Fruit fly (Drosophila melanogaster) whole organism, embryonic: ENCODE data around the gene CG5510.

Source experiments
- Aef1 ChIP-seq: fragments of 200-800 bp; sonication (Bioruptor generic); IDR thresholded peaks from 3 replicates; pipeline ENCODE4 v1.3.6; 2022; ENCODE audit warnings: missing biosample characterization, missing genetic modification characterization
- B-H1 ChIP-seq: fragments of 200-800 bp; sonication (Bioruptor generic); IDR thresholded peaks from 3 replicates; pipeline ENCODE4 v1.3.6; 2022; ENCODE audit warnings: missing biosample characterization, missing genetic modification characterization
- CG10565 ChIP-seq: fragments of 200-800 bp; sonication (Bioruptor generic); optimal IDR thresholded peaks from 3 replicates; lab custom pipeline; 2016; ENCODE audit warnings: missing biosample characterization, mild to moderate bottlenecking, missing genetic modification characterization
- CG10979 ChIP-seq: fragments of 200-800 bp; sonication (Bioruptor generic); optimal IDR thresholded peaks from 2 replicates; lab custom pipeline; 2018; ENCODE audit warnings: missing biosample characterization, mild to moderate bottlenecking, missing genetic modification characterization, moderate library complexity
- CG11456 ChIP-seq: fragments of 200-800 bp; sonication (Bioruptor generic); IDR thresholded peaks from 3 replicates; pipeline ENCODE4 v1.3.6; 2022; ENCODE audit warnings: missing biosample characterization, missing genetic modification characterization
- CG13624 ChIP-seq: fragments of 200-800 bp; sonication (Bioruptor generic); optimal IDR thresholded peaks from 2 replicates; lab custom pipeline; 2016; ENCODE audit warnings: missing biosample characterization, missing genetic modification characterization
- CG13894 ChIP-seq: fragments of 200-800 bp; sonication (Bioruptor generic); optimal IDR thresholded peaks from 3 replicates; lab custom pipeline; 2018; ENCODE audit warnings: missing biosample characterization, mild to moderate bottlenecking, missing genetic modification characterization, moderate library complexity
- CG14441 ChIP-seq: fragments of 200-800 bp; sonication (Bioruptor generic); IDR thresholded peaks from 2 replicates; pipeline ENCODE4 v1.3.6; 2022; ENCODE audit warnings: missing biosample characterization, missing genetic modification characterization
- CG15514 ChIP-seq: fragments of 200-800 bp; sonication (Bioruptor generic); optimal IDR thresholded peaks from 3 replicates; lab custom pipeline; 2017; ENCODE audit warnings: missing biosample characterization, missing genetic modification characterization, mild to moderate bottlenecking, moderate library complexity, missing genetic modification reagents
- CG17359 ChIP-seq: fragments of 200-800 bp; sonication (Bioruptor generic); optimal IDR thresholded peaks from 3 replicates; lab custom pipeline; 2018; ENCODE audit warnings: missing biosample characterization, mild to moderate bottlenecking, missing genetic modification characterization, moderate library complexity
- CG17568 ChIP-seq: fragments of 200-800 bp; sonication (Bioruptor generic); optimal IDR thresholded peaks from 2 replicates; lab custom pipeline; 2018; ENCODE audit warnings: missing biosample characterization, mild to moderate bottlenecking, missing genetic modification characterization, moderate library complexity
- CG34422 ChIP-seq: fragments of 200-800 bp; sonication (Bioruptor generic); IDR thresholded peaks from 3 replicates; pipeline ENCODE4 v1.3.6; 2022; ENCODE audit warnings: missing biosample characterization, missing genetic modification characterization
- CG3726 ChIP-seq: fragments of 200-800 bp; sonication (Bioruptor generic); IDR thresholded peaks from 3 replicates; pipeline ENCODE4, ENCODE4 v1.3.6; 2022; ENCODE audit warnings: missing biosample characterization, missing genetic modification characterization
- CG42726 ChIP-seq: fragments of 200-800 bp; sonication (Bioruptor generic); IDR thresholded peaks from 2 replicates; pipeline ENCODE4 v1.3.6; 2022; ENCODE audit warnings: missing biosample characterization, missing genetic modification characterization; ENCODE audit not compliant: partially characterized antibody
- CG4328 ChIP-seq: fragments of 200-800 bp; sonication (Bioruptor generic); optimal IDR thresholded peaks from 3 replicates; lab custom pipeline; 2017; ENCODE audit warnings: missing biosample characterization, missing genetic modification reagents, missing genetic modification characterization
- CG6689 ChIP-seq: fragments of 200-800 bp; sonication (Bioruptor generic); IDR thresholded peaks from 2 replicates; pipeline ENCODE4 v1.3.6; 2022; ENCODE audit warnings: missing biosample characterization, missing genetic modification characterization
- CG6791 ChIP-seq: fragments of 200-800 bp; sonication (Bioruptor generic); IDR thresholded peaks from 3 replicates; pipeline ENCODE4 v1.3.6; 2022; ENCODE audit warnings: missing biosample characterization, missing genetic modification characterization; ENCODE audit not compliant: partially characterized antibody
- CG7556 ChIP-seq: fragments of 200-800 bp; sonication (Bioruptor generic); optimal IDR thresholded peaks from 2 replicates; lab custom pipeline; 2017; ENCODE audit warnings: missing biosample characterization, mild to moderate bottlenecking, missing genetic modification characterization
- CG8478 ChIP-seq: fragments of >200 bp; optimal IDR thresholded peaks from 2 replicates; lab custom pipeline; 2018
- CG9609 ChIP-seq: fragments of 200-800 bp; sonication (Bioruptor generic); optimal IDR thresholded peaks from 3 replicates; lab custom pipeline; 2016; ENCODE audit warnings: missing biosample characterization, missing genetic modification characterization
- Camta ChIP-seq: fragments of 200-800 bp; sonication (Bioruptor generic); optimal IDR thresholded peaks from 2 replicates; lab custom pipeline; 2016; ENCODE audit warnings: missing biosample characterization, missing genetic modification characterization
- CkIIα-i1 ChIP-seq: fragments of 200-800 bp; sonication (Bioruptor generic); IDR thresholded peaks from 2 replicates; pipeline ENCODE4 v1.3.6; 2022; ENCODE audit warnings: missing biosample characterization, missing genetic modification characterization
- Dll ChIP-seq: fragments of 200-800 bp; sonication (Bioruptor generic); IDR thresholded peaks from 4 replicates; pipeline ENCODE4 v1.3.6; 2022; ENCODE audit warnings: missing biosample characterization, missing genetic modification characterization; ENCODE audit not compliant: partially characterized antibody
- Doc2 ChIP-seq: fragments of 200-800 bp; sonication (Bioruptor generic); IDR thresholded peaks from 2 replicates; pipeline ENCODE4 v1.3.6; 2022; ENCODE audit warnings: missing biosample characterization, missing genetic modification characterization
- HLH54F ChIP-seq: fragments of 200-800 bp; sonication (Bioruptor generic); optimal IDR thresholded peaks from 3 replicates; lab custom pipeline; 2016; ENCODE audit warnings: missing biosample characterization, missing genetic modification characterization
- Lpt ChIP-seq: fragments of >200 bp; optimal IDR thresholded peaks from 2 replicates; lab custom pipeline; 2018; ENCODE audit warnings: missing biosample characterization, missing genetic modification characterization
- NC2β ChIP-seq: fragments of 200-800 bp; sonication (Bioruptor generic); optimal IDR thresholded peaks from 2 replicates; lab custom pipeline; 2016; ENCODE audit warnings: missing biosample characterization, missing genetic modification characterization
- NK7.1 ChIP-seq: fragments of 200-800 bp; sonication (Bioruptor generic); optimal IDR thresholded peaks from 3 replicates; lab custom pipeline; 2016; ENCODE audit warnings: missing biosample characterization, missing genetic modification characterization
- Neu2 ChIP-seq: fragments of 200-800 bp; sonication (Bioruptor generic); optimal IDR thresholded peaks from 3 replicates; lab custom pipeline; 2016; ENCODE audit warnings: missing biosample characterization, missing genetic modification characterization, borderline replicate concordance
- Stat92E ChIP-seq, 3 experiments: fragments of >200 bp in 2 of 3; fragments of 200-800 bp in 1 of 3; sonication (Bioruptor generic) in 1 of 3; optimal IDR thresholded peaks; 2 replicates each; lab custom pipeline; 2017 to 2019; ENCODE audit warnings: missing biosample characterization in 3 of 3, missing genetic modification characterization in 3 of 3, mild to moderate bottlenecking in 1 of 3, moderate library complexity in 1 of 3
- Taf1 ChIP-seq: fragments of 200-800 bp; sonication (Bioruptor generic); IDR thresholded peaks from 2 replicates; pipeline ENCODE4 v1.3.6; 2022; ENCODE audit warnings: missing biosample characterization, missing genetic modification characterization
- caup ChIP-seq: fragments of 200-800 bp; sonication (Bioruptor generic); optimal IDR thresholded peaks from 3 replicates; lab custom pipeline; 2017; ENCODE audit warnings: missing biosample characterization, mild to moderate bottlenecking, missing genetic modification characterization, moderate library complexity; ENCODE audit not compliant: severe bottlenecking
- ci ChIP-seq: fragments of 200-800 bp; sonication (Bioruptor generic); IDR thresholded peaks from 3 replicates; pipeline ENCODE4 v1.3.6; 2022; ENCODE audit warnings: missing biosample characterization, missing genetic modification characterization
- emc ChIP-seq: fragments of 200-800 bp; sonication (Bioruptor generic); optimal IDR thresholded peaks from 2 replicates; lab custom pipeline; 2016; ENCODE audit warnings: missing biosample characterization, missing genetic modification characterization
- ftz-f1 ChIP-seq: fragments of 200-800 bp; sonication (Bioruptor generic); optimal IDR thresholded peaks from 2 replicates; lab custom pipeline; 2016; ENCODE audit warnings: missing biosample characterization, missing genetic modification characterization
- fu2 ChIP-seq: fragments of 200-800 bp; sonication (Bioruptor generic); optimal IDR thresholded peaks from 2 replicates; lab custom pipeline; 2016; ENCODE audit warnings: missing biosample characterization, missing genetic modification characterization
- insv ChIP-seq, 2 experiments: fragments of 200-800 bp; sonication (Bioruptor generic); optimal IDR thresholded peaks; 3 replicates each; lab custom pipeline; 2016 to 2018; ENCODE audit warnings: missing biosample characterization in 2 of 2, missing genetic modification characterization in 2 of 2
- jigr1 ChIP-seq: fragments of 200-800 bp; sonication (Bioruptor generic); IDR thresholded peaks from 3 replicates; pipeline ENCODE4 v1.3.6; 2022; ENCODE audit warnings: missing biosample characterization, missing genetic modification characterization
- kni ChIP-seq: fragments of 200-800 bp; sonication (Bioruptor generic); optimal IDR thresholded peaks from 3 replicates; lab custom pipeline; 2017; ENCODE audit warnings: mild to moderate bottlenecking, missing biosample characterization, missing genetic modification reagents, missing genetic modification characterization
- lab ChIP-seq: fragments of 200-800 bp; sonication (Bioruptor generic); optimal IDR thresholded peaks from 3 replicates; lab custom pipeline; 2017; ENCODE audit warnings: missing biosample characterization, missing genetic modification characterization, mild to moderate bottlenecking, moderate library complexity, missing genetic modification reagents
- lbe ChIP-seq: fragments of 200-800 bp; sonication (Bioruptor generic); optimal IDR thresholded peaks from 2 replicates; lab custom pipeline; 2016; ENCODE audit warnings: missing biosample characterization, mild to moderate bottlenecking, missing genetic modification characterization
- pnt ChIP-seq: fragments of 200-800 bp; sonication (Bioruptor generic); optimal IDR thresholded peaks from 3 replicates; lab custom pipeline; 2016; ENCODE audit warnings: missing biosample characterization, missing genetic modification characterization
- row ChIP-seq: fragments of 200-800 bp; sonication (Bioruptor generic); IDR thresholded peaks from 3 replicates; pipeline ENCODE4 v1.3.6; 2022; ENCODE audit warnings: missing biosample characterization, missing genetic modification characterization
- salm ChIP-seq: fragments of 200-800 bp; sonication (Bioruptor generic); optimal IDR thresholded peaks from 2 replicates; lab custom pipeline; 2018; ENCODE audit warnings: missing biosample characterization, mild to moderate bottlenecking, missing genetic modification characterization
- sd ChIP-seq: fragments of 200-800 bp; sonication (Bioruptor generic); optimal IDR thresholded peaks from 3 replicates; lab custom pipeline; 2018; ENCODE audit warnings: missing biosample characterization, mild to moderate bottlenecking, missing genetic modification characterization, moderate library complexity
- sens-2 ChIP-seq: fragments of 200-800 bp; sonication (Bioruptor generic); IDR thresholded peaks from 2 replicates; pipeline ENCODE4 v1.3.6; 2022; ENCODE audit warnings: missing biosample characterization, missing genetic modification characterization
- seq ChIP-seq: fragments of 200-800 bp; sonication (Bioruptor generic); IDR thresholded peaks from 2 replicates; pipeline ENCODE4 v1.3.6; 2022; ENCODE audit warnings: missing biosample characterization, missing genetic modification characterization
- sisA ChIP-seq: fragments of 200-800 bp; sonication (Bioruptor generic); IDR thresholded peaks from 2 replicates; pipeline ENCODE4 v1.3.6; 2022; ENCODE audit warnings: missing biosample characterization, missing genetic modification characterization
- ssp ChIP-seq: fragments of 200-800 bp; sonication (Bioruptor generic); IDR thresholded peaks from 2 replicates; pipeline ENCODE4 v1.3.6; 2022; ENCODE audit warnings: missing biosample characterization, missing genetic modification characterization
- trem ChIP-seq: fragments of 200-800 bp; optimal IDR thresholded peaks from 3 replicates; lab custom pipeline; 2019; ENCODE audit warnings: missing biosample characterization, mild to moderate bottlenecking, missing genetic modification characterization, moderate library complexity
- zen ChIP-seq: fragments of 200-800 bp; sonication (Bioruptor generic); optimal IDR thresholded peaks from 3 replicates; lab custom pipeline; 2018; ENCODE audit warnings: missing biosample characterization, mild to moderate bottlenecking, missing genetic modification characterization, moderate library complexity

CG5510 gene

dm6 chr3R:24188619-24189018 lies 19.3 kb upstream of the CG5510 start, which contains the start of gene CG5515 (continued):
- TF ChIP-seq sd (tag; lab: Kevin White, UChicago) (peak; percentile 50), CG42726 (GFP tag; lab: Robert Waterston, UW) (peak; percentile 53), pnt (GFP tag; lab: Kevin White, UChicago) (peak; percentile 68), Lpt (no peak), sens-2 (peak; percentile 48; the same call in 1 of the 2 replicates), CG13624 (GFP tag; lab: Kevin White, UChicago) (peak; percentile 82), caup (GFP tag; lab: Kevin White, UChicago) (peak; percentile 67), Stat92E (GFP tag; optimal IDR thresholded peaks at IDR 0.05; lab: Kevin White, UChicago) (no peak), CG17568 (no peak), CG34422 (GFP tag; lab: Robert Waterston, UW) (peak; percentile 86), NC2β (GFP tag; lab: Kevin White, UChicago) (peak; percentile 61), row (peak; percentile 93), CG14441 (GFP tag; lab: Robert Waterston, UW) (peak; percentile 76), trem (tag; lab: Kevin White, UChicago) (peak; percentile 54), zen (tag; lab: Kevin White, UChicago) (peak; percentile 79), CG6791 (peak; percentile 71; the same call in 2 of the 3 replicates), CG6689 (GFP tag; lab: Robert Waterston, UW) (peak; percentile 79), CG9609 (peak; percentile 88), CkIIα-i1 (GFP tag; lab: Robert Waterston, UW) (no peak), kni (GFP tag; lab: Kevin White, UChicago) (peak; percentile 3), Taf1 (GFP tag; lab: Robert Waterston, UW) (peak; percentile 64; the same call in 1 of the 2 replicates), lbe (GFP tag; lab: Kevin White, UChicago) (peak; percentile 75), Aef1 (GFP tag; lab: Robert Waterston, UW) (peak; percentile 73), Dll (GFP tag; lab: Robert Waterston, UW) (peak; percentile 75), salm (tag; lab: Kevin White, UChicago) (no peak), Doc2 (GFP tag; lab: Robert Waterston, UW) (peak; percentile 75), CG7556 (GFP tag; lab: Kevin White, UChicago) (peak; percentile 37), Camta (GFP tag; lab: Kevin White, UChicago) (no peak), sisA (GFP tag; lab: Robert Waterston, UW) (peak; percentile 89), B-H1 (GFP tag; lab: Robert Waterston, UW) (peak; percentile 61), seq (no peak), HLH54F (peak; percentile 88), jigr1 (GFP tag; lab: Robert Waterston, UW) (peak; percentile 34; the same call in 1 of the 3 replicates), ssp (GFP tag; lab: Robert Waterston, UW) (peak; percentile 80), lab (no peak), CG4328 (no peak), CG17359 (tag; lab: Kevin White, UChicago) (peak; percentile 50), insv (GFP tag; optimal IDR thresholded peaks at IDR 0.05; lab: Kevin White, UChicago) (no peak), CG11456 (peak; percentile 70), ci (peak; percentile 91), CG3726 (GFP tag; lab: Robert Waterston, UW) (peak; percentile 10; the same call in 1 of the 3 replicates), ftz-f1 (GFP tag; lab: Kevin White, UChicago) (no peak), CG10565 (GFP tag; lab: Kevin White, UChicago) (no peak), CG15514 (peak; percentile 45), CG10979 (tag; lab: Kevin White, UChicago) (peak; percentile 84), CG13894 (tag; lab: Kevin White, UChicago) (no peak), CG8478 (lab: Kevin White, UChicago) (no peak), emc (GFP tag; lab: Kevin White, UChicago) (peak; percentile 51), Neu2 (GFP tag; lab: Kevin White, UChicago) (no peak), fu2 (GFP tag; lab: Kevin White, UChicago) (peak; percentile 87), NK7.1 (peak; percentile 29)
